Fruit fly (Drosophila melanogaster) whole organism, pupa: ENCODE measurements around the gene CG14667.
A peak's percentile ranks its signal among the peaks of the same experiment; 100 is the strongest.

Experiments
- CG10348 ChIP-seq: fragments of 200-800 bp; sonication (Bioruptor generic); IDR thresholded peaks from 2 replicates; pipeline ENCODE4 v1.3.6; 2022; ENCODE audit warnings: missing biosample characterization, missing genetic modification characterization
- CG14655 ChIP-seq: fragments of 200-800 bp; sonication (Bioruptor generic); optimal IDR thresholded peaks from 3 replicates; lab custom pipeline; 2017; ENCODE audit warnings: mild to moderate bottlenecking, missing biosample characterization, missing genetic modification reagents, missing genetic modification characterization

- peak; percentile 11 for TF ChIP-seq CG14655 (GFP tag; lab: Kevin White, UChicago)
- no peak for TF ChIP-seq CG10348 (GFP tag; lab: Robert Waterston, UW)
Observed at dm6 chr3R:5422123-5422522, 47.3 kb downstream of the CG14667 start.
